Fruit fly (Drosophila melanogaster) whole organism, embryonic: ENCODE measurements around the gene slif.
A peak's percentile ranks its signal among the peaks of the same experiment; 100 is the strongest.

Source experiments
- Ada2b ChIP-seq: fragments of 200-800 bp; sonication (Bioruptor generic); IDR thresholded peaks from 2 replicates; pipeline ENCODE4 v1.3.6; 2022; ENCODE audit warnings: missing biosample characterization, missing genetic modification characterization
- Adf1 ChIP-seq: fragments of 200-800 bp; sonication (Bioruptor generic); IDR thresholded peaks from 2 replicates; pipeline ENCODE4 v1.3.6; 2022; ENCODE audit warnings: missing biosample characterization, missing genetic modification characterization
- BEAF-32 ChIP-seq: fragments of 200-800 bp; sonication (Bioruptor generic); optimal IDR thresholded peaks from 3 replicates; lab custom pipeline; 2017; ENCODE audit warnings: missing biosample characterization, missing genetic modification characterization, mild to moderate bottlenecking, moderate library complexity, missing genetic modification reagents
- BtbVII ChIP-seq: fragments of 200-800 bp; sonication (Bioruptor generic); optimal IDR thresholded peaks from 3 replicates; lab custom pipeline; 2017; ENCODE audit warnings: missing biosample characterization, mild to moderate bottlenecking, missing genetic modification characterization
- C15 ChIP-seq: fragments of 200-800 bp; sonication (Bioruptor generic); IDR thresholded peaks from 3 replicates; pipeline ENCODE4 v1.3.6; 2022; ENCODE audit warnings: missing biosample characterization, missing genetic modification characterization
- CG1024 ChIP-seq: fragments of 200-800 bp; sonication (Bioruptor generic); IDR thresholded peaks from 2 replicates; pipeline ENCODE4 v1.3.6; 2022; ENCODE audit warnings: missing biosample characterization, missing genetic modification characterization
- CG10543 ChIP-seq: fragments of 200-800 bp; sonication (Bioruptor generic); optimal IDR thresholded peaks from 3 replicates; lab custom pipeline; 2017; ENCODE audit warnings: missing biosample characterization, mild to moderate bottlenecking, missing genetic modification characterization, moderate library complexity
- CG11247 ChIP-seq: fragments of 200-800 bp; sonication (Bioruptor generic); IDR thresholded peaks from 2 replicates; pipeline ENCODE4 v1.3.6; 2022; ENCODE audit warnings: missing biosample characterization, missing genetic modification characterization
- CG12155 ChIP-seq: fragments of 200-800 bp; sonication (Bioruptor generic); optimal IDR thresholded peaks from 3 replicates; lab custom pipeline; 2016; ENCODE audit warnings: missing biosample characterization, missing genetic modification characterization
- CG12769 ChIP-seq: fragments of 200-800 bp; sonication (Bioruptor generic); optimal IDR thresholded peaks from 2 replicates; lab custom pipeline; 2019; ENCODE audit warnings: missing biosample characterization, mild to moderate bottlenecking, missing genetic modification characterization, moderate library complexity
- CG17385 ChIP-seq: fragments of 200-800 bp; sonication (Bioruptor generic); optimal IDR thresholded peaks from 3 replicates; lab custom pipeline; 2018; ENCODE audit warnings: missing biosample characterization, mild to moderate bottlenecking, missing genetic modification characterization
- CG1832 ChIP-seq: fragments of 200-800 bp; sonication (Bioruptor generic); optimal IDR thresholded peaks from 2 replicates; lab custom pipeline; 2017; ENCODE audit warnings: missing biosample characterization, mild to moderate bottlenecking, missing genetic modification characterization, inconsistent platforms
- CG2199 ChIP-seq: fragments of 200-800 bp; sonication (Bioruptor generic); IDR thresholded peaks from 3 replicates; pipeline ENCODE4 v1.3.6; 2022; ENCODE audit warnings: missing biosample characterization, missing genetic modification characterization
- CG31224 ChIP-seq: fragments of 200-800 bp; sonication (Bioruptor generic); IDR thresholded peaks from 2 replicates; pipeline ENCODE4 v1.3.6; 2022; ENCODE audit warnings: missing biosample characterization, missing genetic modification characterization
- CG4282 ChIP-seq: fragments of 200-800 bp; sonication (Bioruptor generic); optimal IDR thresholded peaks from 2 replicates; lab custom pipeline; 2016; ENCODE audit warnings: missing biosample characterization, missing genetic modification characterization
- CG6654 ChIP-seq: fragments of 200-800 bp; sonication (Bioruptor generic); optimal IDR thresholded peaks from 2 replicates; lab custom pipeline; 2017; ENCODE audit warnings: missing biosample characterization, mild to moderate bottlenecking, missing genetic modification characterization
- CG7928 ChIP-seq: fragments of 200-800 bp; sonication (Bioruptor generic); optimal IDR thresholded peaks from 2 replicates; lab custom pipeline; 2017; ENCODE audit warnings: missing biosample characterization, mild to moderate bottlenecking, missing genetic modification characterization
- Deaf1 ChIP-seq: fragments of 200-800 bp; optimal IDR thresholded peaks from 3 replicates; lab custom pipeline; 2019; ENCODE audit warnings: missing biosample characterization, mild to moderate bottlenecking, missing genetic modification characterization, moderate library complexity
- HLHmδ ChIP-seq: fragments of 200-800 bp; sonication (Bioruptor generic); optimal IDR thresholded peaks from 2 replicates; lab custom pipeline; 2018; ENCODE audit warnings: missing biosample characterization, mild to moderate bottlenecking, missing genetic modification characterization, moderate library complexity
- Kr ChIP-seq: fragments of 200-800 bp; sonication (Bioruptor generic); optimal IDR thresholded peaks from 2 replicates; lab custom pipeline; 2017; ENCODE audit warnings: missing biosample characterization, mild to moderate bottlenecking, missing genetic modification characterization
- Lpt ChIP-seq: fragments of >200 bp; optimal IDR thresholded peaks from 2 replicates; lab custom pipeline; 2018; ENCODE audit warnings: missing biosample characterization, missing genetic modification characterization
- Nf-YA ChIP-seq: fragments of 200-800 bp; sonication (Bioruptor generic); IDR thresholded peaks from 2 replicates; pipeline ENCODE4 v1.3.6; 2022; ENCODE audit warnings: missing biosample characterization, missing genetic modification characterization
- Scr ChIP-seq: fragments of 200-800 bp; sonication (Bioruptor generic); IDR thresholded peaks from 2 replicates; pipeline ENCODE4 v1.3.6; 2022; ENCODE audit warnings: missing biosample characterization, missing genetic modification characterization; ENCODE audit not compliant: partially characterized antibody
- Sry-δ ChIP-seq: fragments of 200-800 bp; sonication (Bioruptor generic); optimal IDR thresholded peaks from 2 replicates; lab custom pipeline; 2016; ENCODE audit warnings: missing biosample characterization, missing genetic modification characterization
- ara ChIP-seq: fragments of 200-800 bp; sonication (Bioruptor generic); IDR thresholded peaks from 2 replicates; pipeline ENCODE4 v1.3.6; 2022; ENCODE audit warnings: missing biosample characterization, missing genetic modification characterization
- bigmax ChIP-seq: fragments of 200-800 bp; sonication (Bioruptor generic); optimal IDR thresholded peaks from 2 replicates; lab custom pipeline; 2018; ENCODE audit warnings: missing biosample characterization, mild to moderate bottlenecking, missing genetic modification characterization
- cg ChIP-seq: fragments of 200-800 bp; sonication (Bioruptor generic); optimal IDR thresholded peaks from 3 replicates; lab custom pipeline; 2019; ENCODE audit warnings: missing biosample characterization, mild to moderate bottlenecking, missing genetic modification characterization, moderate library complexity
- chinmo ChIP-seq: fragments of 200-800 bp; sonication (Bioruptor generic); IDR thresholded peaks from 4 replicates; pipeline ENCODE4 v1.3.6; 2022; ENCODE audit warnings: missing biosample characterization, missing genetic modification characterization; ENCODE audit not compliant: partially characterized antibody
- crc ChIP-seq: fragments of 200-800 bp; sonication (Bioruptor generic); optimal IDR thresholded peaks from 2 replicates; lab custom pipeline; 2016; ENCODE audit warnings: missing biosample characterization, missing genetic modification characterization
- crol ChIP-seq: fragments of 200-800 bp; sonication (Bioruptor generic); IDR thresholded peaks from 2 replicates; pipeline ENCODE4 v1.3.6; 2022; ENCODE audit warnings: missing biosample characterization, missing genetic modification characterization
- cwo ChIP-seq: fragments of 200-800 bp; sonication (Bioruptor generic); optimal IDR thresholded peaks from 3 replicates; lab custom pipeline; 2017; ENCODE audit warnings: missing biosample characterization, missing genetic modification characterization, mild to moderate bottlenecking, moderate library complexity, missing genetic modification reagents
- gcm ChIP-seq: fragments of 200-800 bp; sonication (Bioruptor generic); optimal IDR thresholded peaks from 2 replicates; lab custom pipeline; 2019; ENCODE audit warnings: missing biosample characterization, mild to moderate bottlenecking, missing genetic modification characterization, moderate library complexity
- grn ChIP-seq: fragments of 200-800 bp; sonication (Bioruptor generic); optimal IDR thresholded peaks from 3 replicates; lab custom pipeline; 2017; ENCODE audit warnings: missing biosample characterization, missing genetic modification characterization
- gro ChIP-seq: fragments of 200-800 bp; sonication (Bioruptor generic); optimal IDR thresholded peaks from 2 replicates; lab custom pipeline; 2016; ENCODE audit warnings: missing biosample characterization, missing genetic modification characterization
- hth ChIP-seq: fragments of >200 bp; optimal IDR thresholded peaks from 2 replicates; lab custom pipeline; 2017; ENCODE audit warnings: inconsistent platforms
- ind ChIP-seq: fragments of 200-800 bp; sonication (Bioruptor generic); optimal IDR thresholded peaks from 3 replicates; lab custom pipeline; 2016; ENCODE audit warnings: missing biosample characterization, missing genetic modification characterization
- inv ChIP-seq: fragments of 200-800 bp; sonication (Bioruptor generic); IDR thresholded peaks from 2 replicates; pipeline ENCODE4 v1.3.6; 2022; ENCODE audit warnings: missing biosample characterization, missing genetic modification characterization; ENCODE audit not compliant: partially characterized antibody
- lbe ChIP-seq: fragments of 200-800 bp; sonication (Bioruptor generic); optimal IDR thresholded peaks from 2 replicates; lab custom pipeline; 2016; ENCODE audit warnings: missing biosample characterization, mild to moderate bottlenecking, missing genetic modification characterization
- mld ChIP-seq: fragments of 200-800 bp; sonication (Bioruptor generic); IDR thresholded peaks from 3 replicates; pipeline ENCODE4 v1.3.6; 2022; ENCODE audit warnings: missing biosample characterization, missing genetic modification characterization; ENCODE audit not compliant: partially characterized antibody
- nerfin-1 ChIP-seq: fragments of 200-800 bp; sonication (Bioruptor generic); optimal IDR thresholded peaks from 3 replicates; lab custom pipeline; 2019; ENCODE audit warnings: missing biosample characterization, mild to moderate bottlenecking, missing genetic modification characterization, moderate library complexity
- nom ChIP-seq: fragments of 200-800 bp; sonication (Bioruptor generic); optimal IDR thresholded peaks from 2 replicates; lab custom pipeline; 2017; ENCODE audit warnings: missing biosample characterization, missing genetic modification characterization, mild to moderate bottlenecking, moderate library complexity, missing genetic modification reagents
- onecut ChIP-seq: fragments of 200-800 bp; sonication (Bioruptor generic); IDR thresholded peaks from 2 replicates; pipeline ENCODE4 v1.3.6; 2022; ENCODE audit warnings: missing biosample characterization, missing genetic modification characterization
- pros ChIP-seq: fragments of 200-800 bp; sonication (Bioruptor generic); optimal IDR thresholded peaks from 3 replicates; lab custom pipeline; 2019; ENCODE audit warnings: missing biosample characterization, mild to moderate bottlenecking, missing genetic modification characterization, moderate library complexity
- sens ChIP-seq: fragments of 200-800 bp; sonication (Bioruptor generic); peaks from one replicate; lab custom pipeline; 2016; ENCODE audit warnings: missing biosample characterization, missing genetic modification characterization
- stc ChIP-seq: fragments of 200-800 bp; sonication (Bioruptor generic); IDR thresholded peaks from 2 replicates; pipeline ENCODE4 v1.3.6; 2022; ENCODE audit warnings: missing biosample characterization, missing genetic modification characterization
- sug ChIP-seq: fragments of 200-800 bp; optimal IDR thresholded peaks from 2 replicates; lab custom pipeline; 2019; ENCODE audit warnings: missing biosample characterization, mild to moderate bottlenecking, missing genetic modification characterization, moderate library complexity
- trh ChIP-seq: fragments of 200-800 bp; sonication (Bioruptor generic); optimal IDR thresholded peaks from 2 replicates; lab custom pipeline; 2016; ENCODE audit warnings: missing biosample characterization, missing genetic modification characterization

Gene slif

DNA sequence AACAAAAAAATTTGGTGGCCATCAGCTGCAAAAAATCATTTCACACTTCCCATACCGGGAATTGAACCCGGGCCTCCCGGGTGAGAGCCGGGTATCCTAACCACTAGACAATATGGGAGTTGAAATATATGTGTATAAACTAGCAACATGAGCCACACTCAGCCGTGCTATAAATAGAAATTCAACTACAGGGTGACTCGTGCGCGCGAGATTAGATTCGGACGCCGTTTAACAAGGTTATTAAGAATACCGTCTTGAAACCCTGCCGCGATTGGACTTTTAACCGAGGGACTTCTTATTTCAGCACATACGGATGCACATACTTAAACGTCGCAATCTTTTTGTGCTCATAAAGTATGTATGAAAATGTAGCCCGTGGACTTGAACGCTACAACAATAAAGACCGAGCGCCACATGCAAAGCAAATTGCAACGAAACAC, 33.1 kb upstream of the slif start (continued):
- TF ChIP-seq CG6654: no peak
- no peak for TF ChIP-seq CG1024
- no peak for TF ChIP-seq CG10543 (GFP tag; lab: Kevin White, UChicago)
- TF ChIP-seq CG7928 (GFP tag; lab: Kevin White, UChicago): no peak
- TF ChIP-seq BtbVII (GFP tag; lab: Kevin White, UChicago): no peak
- no peak for TF ChIP-seq Sry-δ (GFP tag; lab: Kevin White, UChicago)
- no peak for TF ChIP-seq sug
- peak; percentile 1 for TF ChIP-seq gcm
- peak; percentile 81 for TF ChIP-seq Scr (GFP tag; lab: Robert Waterston, UW)
- no peak for TF ChIP-seq crc
- TF ChIP-seq CG4282 (GFP tag; lab: Kevin White, UChicago): no peak
- TF ChIP-seq CG11247: no peak
- TF ChIP-seq Ada2b (GFP tag; lab: Robert Waterston, UW): no peak
- TF ChIP-seq CG17385: no peak
- TF ChIP-seq CG12155: no peak
- no peak for TF ChIP-seq CG31224 (GFP tag; lab: Robert Waterston, UW)
- no peak for TF ChIP-seq BEAF-32 (GFP tag; lab: Kevin White, UChicago)
- TF ChIP-seq C15 (GFP tag; lab: Robert Waterston, UW): no peak

- TF ChIP-seq Kr (no peak), CG2199 (GFP tag; lab: Robert Waterston, UW) (0 out of 3 replicates have a peak, but pooled peaks have one; percentile 65), CG12769 (peak; percentile 12)
These were observed 31.9 kb upstream of the slif start for dm6 chr3L:22848940-22849339.

dm6 chr3L:22851172-22852128, 29.4 kb upstream of the slif start:
- TF ChIP-seq ara (GFP tag; lab: Robert Waterston, UW) (no peak), Nf-YA (GFP tag; lab: Robert Waterston, UW) (no peak), Deaf1 (tag; lab: Kevin White, UChicago) (peak; percentile 58), trh (GFP tag; lab: Kevin White, UChicago) (no peak), sens (GFP tag; lab: Kevin White, UChicago) (peak; percentile 61), gro (GFP tag; lab: Kevin White, UChicago) (no peak), nerfin-1 (tag; lab: Kevin White, UChicago) (peak; percentile 26), Adf1 (GFP tag; lab: Robert Waterston, UW) (peak; percentile 77), mld (no peak), stc (GFP tag; lab: Robert Waterston, UW) (no peak), Scr (GFP tag; lab: Robert Waterston, UW) (no peak), chinmo (GFP tag; lab: Robert Waterston, UW) (0 out of 4 replicates have a peak, but pooled peaks have one; percentile 29), cwo (no peak), onecut (GFP tag; lab: Robert Waterston, UW) (peak; percentile 98), CG1832 (no peak), hth (lab: Kevin White, UChicago) (no peak), HLHmδ (GFP tag; lab: Kevin White, UChicago) (no peak), Kr (no peak), inv (GFP tag; lab: Robert Waterston, UW) (no peak), cg (GFP tag; lab: Kevin White, UChicago) (peak; percentile 35), ind (no peak), Lpt (no peak), bigmax (GFP tag; lab: Kevin White, UChicago) (no peak), pros (peak; percentile 33), nom (GFP tag; lab: Kevin White, UChicago) (peak; percentile 98), lbe (GFP tag; lab: Kevin White, UChicago) (peak; percentile 29), crol (GFP tag; lab: Robert Waterston, UW) (peak; percentile 20; the same call in 1 of the 2 replicates), grn (GFP tag; lab: Kevin White, UChicago) (no peak)
